Fruit fly (Drosophila melanogaster): Measurements from ENCODE around the gene GILT3.

dm6 chr3R:23668583-23668982 lies 8.6 kb upstream of the GILT3 start:
- no peak for TF ChIP-seq Mnt (GFP tag; optimal IDR thresholded peaks at IDR 0.05)
- no peak for TF ChIP-seq kay (GFP tag; ENCODE audit: borderline replicate concordance)
- TF ChIP-seq Hr96 (GFP tag; optimal IDR thresholded peaks at IDR 0.05) = no peak
- TF ChIP-seq ovo (GFP tag; optimal IDR thresholded peaks at IDR 0.05) = no peak
- TF ChIP-seq CG14711 (tag; optimal IDR thresholded peaks at IDR 0.05) = no peak
- TF ChIP-seq CG5204 (GFP tag; optimal IDR thresholded peaks at IDR 0.05) = no peak
- TF ChIP-seq toe (GFP tag; optimal IDR thresholded peaks at IDR 0.05) = no peak
- no peak for TF ChIP-seq pad (GFP tag; optimal IDR thresholded peaks at IDR 0.05)
- no peak for TF ChIP-seq CG11617 (GFP tag; optimal IDR thresholded peaks at IDR 0.05)
- no peak for TF ChIP-seq CG7045 (GFP tag; optimal IDR thresholded peaks at IDR 0.05)
- no peak for TF ChIP-seq bab1 (GFP tag; optimal IDR thresholded peaks at IDR 0.05)
- TF ChIP-seq Clk (GFP tag; optimal IDR thresholded peaks at IDR 0.05) = no peak
- TF ChIP-seq tj (GFP tag; optimal IDR thresholded peaks at IDR 0.05) = no peak
- TF ChIP-seq CG7101 (tag; optimal IDR thresholded peaks at IDR 0.05) = no peak
